Fruit fly (Drosophila melanogaster) Kc167 (cell line): ENCODE measurements around the gene Ucp4A.

Experiments
- Myc ChIP-seq: fragments of >200 bp; optimal IDR thresholded peaks from 2 replicates; lab custom pipeline; 2017; ENCODE audit warnings: missing external identifiers
- Sin3A ChIP-seq: fragments of >200 bp; optimal IDR thresholded peaks from 2 replicates; lab custom pipeline; 2018; ENCODE audit warnings: missing external identifiers
- h ChIP-seq: fragments of >200 bp; optimal IDR thresholded peaks from 3 replicates; lab custom pipeline; 2018; ENCODE audit warnings: missing external identifiers
- insv ChIP-seq: fragments of >200 bp; optimal IDR thresholded peaks from 3 replicates; lab custom pipeline; 2018; ENCODE audit warnings: missing external identifiers
- psq ChIP-seq: fragments of >200 bp; optimal IDR thresholded peaks from 2 replicates; lab custom pipeline; 2017; ENCODE audit warnings: missing external identifiers

DNA sequence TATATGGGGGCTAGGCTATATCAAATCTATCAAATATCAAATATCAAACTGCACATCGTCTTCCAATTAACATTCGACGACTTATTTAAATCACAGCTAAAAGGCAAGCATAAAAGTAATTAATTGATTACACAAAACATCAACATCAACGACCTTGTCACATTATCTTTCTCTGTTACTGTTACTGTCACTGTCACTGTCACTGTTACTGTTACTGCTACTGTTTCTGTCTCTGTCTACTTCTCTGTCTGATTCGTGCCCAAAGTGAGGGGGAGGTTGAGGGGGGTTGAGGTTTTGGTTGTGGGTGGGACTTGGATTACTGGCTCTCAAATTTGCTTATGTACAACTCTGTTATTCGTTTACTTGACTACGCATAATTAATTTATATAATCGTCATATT, 23.3 kb upstream of the Ucp4A start:
- TF ChIP-seq Myc (lab: Kevin White, UChicago) (no peak), insv (lab: Kevin White, UChicago) (no peak), Sin3A (lab: Kevin White, UChicago) (no peak), h (lab: Kevin White, UChicago) (no peak), psq (lab: Kevin White, UChicago) (no peak)
